Worm (Caenorhabditis elegans): ENCODE measurements around the gene F22B7.3.

ce11 chrIII:8636803-8637202 lies 11.9 kb upstream of the F22B7.3 start:
- TF ChIP-seq F52B5.7 (tag; optimal IDR thresholded peaks at IDR 0.05): no peak
- TF ChIP-seq C17E4.6 (GFP tag; IDR thresholded peaks at IDR 0.05): no peak
- TF ChIP-seq ZK185.1 (tag; optimal IDR thresholded peaks at IDR 0.05; ENCODE audit: poor library complexity, severe bottlenecking): no peak
- TF ChIP-seq cebp-1 (GFP tag; IDR thresholded peaks at IDR 0.05): no peak
- TF ChIP-seq cebp-1 (tag; optimal IDR thresholded peaks at IDR 0.05): no peak
- TF ChIP-seq ama-1 (optimal IDR thresholded peaks at IDR 0.05): no peak
- no peak for TF ChIP-seq ama-1 (GFP tag; optimal IDR thresholded peaks at IDR 0.05)
- TF ChIP-seq nfya-1 (tag; optimal IDR thresholded peaks at IDR 0.05; ENCODE audit: borderline replicate concordance, insufficient read depth): no peak
- no peak for TF ChIP-seq mel-28 (tag; optimal IDR thresholded peaks at IDR 0.05; ENCODE audit: borderline replicate concordance)

Measured in whole organism, young adult.